Worm (Caenorhabditis elegans): Measurements from ENCODE around the gene B0198.3.

The B0198.3 gene

DNA sequence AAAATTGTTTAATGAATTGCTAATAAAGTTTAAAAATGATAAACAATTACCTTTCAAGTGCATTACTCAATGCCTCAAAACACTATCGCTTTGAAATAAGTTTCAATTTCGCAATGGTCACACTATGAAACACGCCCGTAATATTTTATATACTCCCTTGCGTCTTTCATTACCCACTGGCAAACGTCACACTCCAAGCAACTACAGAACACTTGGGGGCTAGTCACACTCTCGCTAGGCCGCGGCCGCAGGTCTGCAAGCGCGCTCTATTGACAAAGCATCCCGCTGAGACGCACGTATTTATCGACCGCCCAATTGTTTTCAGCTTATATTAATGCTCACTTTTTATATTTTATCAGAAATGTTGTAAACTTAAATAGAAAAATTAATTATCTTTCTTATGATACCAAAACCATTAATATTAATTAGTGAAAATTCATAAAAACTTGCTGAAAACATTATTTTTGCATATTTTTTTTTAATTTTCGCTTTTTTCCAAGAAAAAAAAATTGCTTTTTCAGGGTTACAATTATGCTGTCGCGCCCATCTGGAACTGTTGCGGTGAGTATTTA, 38.9 kb downstream of the B0198.3 start, which contains the start of the genes nmat-1 and ucr-2.1:
TSS of gene nmat-1 (minus strand) at position 136 of the 572 bp plus-strand sequence.
TSS of gene ucr-2.1 (plus strand) at position 522 of the 572 bp plus-strand sequence.
- no peak for TF ChIP-seq fkh-3 (tag; optimal IDR thresholded peaks at IDR 0.05)
- TF ChIP-seq F10E7.11 (tag; optimal IDR thresholded peaks at IDR 0.05): no peak
- TF ChIP-seq unc-130 (GFP tag; optimal IDR thresholded peaks at IDR 0.05): no peak
- TF ChIP-seq ceh-79 (tag; optimal IDR thresholded peaks at IDR 0.05): no peak
- TF ChIP-seq hsf-1 (GFP tag; IDR thresholded peaks at IDR 0.05): no peak
- TF ChIP-seq ccch-3 (GFP tag; optimal IDR thresholded peaks at IDR 0.05): peak; percentile 33
- TF ChIP-seq attf-5 (GFP tag; optimal IDR thresholded peaks at IDR 0.05): peak; percentile 90
- TF ChIP-seq mel-28 (tag; optimal IDR thresholded peaks at IDR 0.05; ENCODE audit: borderline replicate concordance): no peak
- no peak for TF ChIP-seq xnd-1 (tag; optimal IDR thresholded peaks at IDR 0.05)
- TF ChIP-seq snpc-1.1 (tag; optimal IDR thresholded peaks at IDR 0.05; ENCODE audit: insufficient read depth): no peak
- TF ChIP-seq nhr-120 (GFP tag; IDR thresholded peaks at IDR 0.05): no peak
- TF ChIP-seq F57C9.4 (tag; optimal IDR thresholded peaks at IDR 0.05): no peak
- TF ChIP-seq hrde-1 (tag; optimal IDR thresholded peaks at IDR 0.05; ENCODE audit: borderline replicate concordance): no peak
- no peak for TF ChIP-seq F22D6.2 (tag; optimal IDR thresholded peaks at IDR 0.05)
- TF ChIP-seq hmg-1.2 (GFP tag; IDR thresholded peaks at IDR 0.05): 0 out of 2 replicates have a peak, but pooled peaks have one; percentile 24
- TF ChIP-seq F37B4.10 (GFP tag; IDR thresholded peaks at IDR 0.05): no peak
- no peak for TF ChIP-seq dpff-1 (tag; optimal IDR thresholded peaks at IDR 0.05)
- peak; percentile 98 for TF ChIP-seq mcd-1 (GFP tag; IDR thresholded peaks at IDR 0.05)
- no peak for TF ChIP-seq bed-1 (GFP tag; IDR thresholded peaks at IDR 0.05)
- TF ChIP-seq madf-10 (tag; optimal IDR thresholded peaks at IDR 0.05): peak; percentile 64
- TF ChIP-seq nfyb-1 (GFP tag; IDR thresholded peaks at IDR 0.05): no peak
- TF ChIP-seq gei-17 (GFP tag; optimal IDR thresholded peaks at IDR 0.05): peak; percentile 7
- TF ChIP-seq tbx-9 (tag; optimal IDR thresholded peaks at IDR 0.05; ENCODE audit: borderline replicate concordance): no peak
- peak in 1 of 3 experiments; percentile 37 for TF ChIP-seq lin-35 (GFP tag; optimal IDR thresholded peaks at IDR 0.05)
- TF ChIP-seq madf-8 (GFP tag; conservative IDR thresholded peaks at IDR 0.05): no peak
- no peak for TF ChIP-seq die-1 (tag; optimal IDR thresholded peaks at IDR 0.05)
- TF ChIP-seq pha-4 (tag; optimal IDR thresholded peaks at IDR 0.05): no peak
- no peak for TF ChIP-seq hlh-26 (GFP tag; conservative IDR thresholded peaks at IDR 0.05)
- peak; percentile 56; the same call in 1 of the 2 replicates for TF ChIP-seq B0336.3 (GFP tag; IDR thresholded peaks at IDR 0.05)
- TF ChIP-seq hmg-20 (GFP tag; IDR thresholded peaks at IDR 0.05): no peak
- peak; percentile 65 for TF ChIP-seq ztf-18 (tag; optimal IDR thresholded peaks at IDR 0.05)
- no peak for TF ChIP-seq lir-1 (GFP tag; conservative IDR thresholded peaks at IDR 0.05)
- TF ChIP-seq nhr-80 (tag; optimal IDR thresholded peaks at IDR 0.05): peak; percentile 97
- TF ChIP-seq let-607 (tag; optimal IDR thresholded peaks at IDR 0.05): peak in 1 of 2 experiments; percentile 63
- peak; percentile 48 for TF ChIP-seq ZK185.1 (tag; optimal IDR thresholded peaks at IDR 0.05; ENCODE audit: poor library complexity, severe bottlenecking)
- TF ChIP-seq egrh-3 (GFP tag; IDR thresholded peaks at IDR 0.05): 0 out of 2 replicates have a peak, but pooled peaks have one; percentile 20
- TF ChIP-seq sdz-38 (tag; optimal IDR thresholded peaks at IDR 0.05): no peak
- peak; percentile 92 for TF ChIP-seq cebp-1 (GFP tag; IDR thresholded peaks at IDR 0.05)
- peak; percentile 97 for TF ChIP-seq cebp-1 (tag; optimal IDR thresholded peaks at IDR 0.05)
- TF ChIP-seq let-526 (GFP tag; IDR thresholded peaks at IDR 0.05): no peak
- peak; percentile 74 for TF ChIP-seq ceh-27 (GFP tag; optimal IDR thresholded peaks at IDR 0.05)
- TF ChIP-seq ztf-25 (GFP tag; IDR thresholded peaks at IDR 0.05): no peak
- no peak for TF ChIP-seq sea-2 (GFP tag; IDR thresholded peaks at IDR 0.05)
- peak; percentile 86 for TF ChIP-seq dox-1 (GFP tag; IDR thresholded peaks at IDR 0.05)
- TF ChIP-seq tbp1 (GFP tag; optimal IDR thresholded peaks at IDR 0.05): peak; percentile 45
- TF ChIP-seq nhr-90 (tag; optimal IDR thresholded peaks at IDR 0.05): peak; percentile 44
- TF ChIP-seq bed-2 (GFP tag; IDR thresholded peaks at IDR 0.05): no peak
- no peak for TF ChIP-seq somi-1 (GFP tag; optimal IDR thresholded peaks at IDR 0.05)
